Fruit fly (Drosophila melanogaster): ENCODE measurements around the gene Dys.

dm6 chr3R:19509186-19509522 is 48.3 kb downstream of the Dys start:
- TF ChIP-seq Ets96B (tag; optimal IDR thresholded peaks at IDR 0.05) (no peak), CG3919 (GFP tag; optimal IDR thresholded peaks at IDR 0.05) (no peak), acj6 (GFP tag; optimal IDR thresholded peaks at IDR 0.05) (no peak), Hr4 (GFP tag; optimal IDR thresholded peaks at IDR 0.05) (no peak), Sox15 (GFP tag; optimal IDR thresholded peaks at IDR 0.05) (no peak), Hr39 (GFP tag; optimal IDR thresholded peaks at IDR 0.05) (no peak), net (GFP tag; optimal IDR thresholded peaks at IDR 0.05) (no peak), CG16779 (tag; optimal IDR thresholded peaks at IDR 0.05) (no peak), CG6854 (GFP tag; optimal IDR thresholded peaks at IDR 0.05) (no peak)
